In the genomic region with DNA sequence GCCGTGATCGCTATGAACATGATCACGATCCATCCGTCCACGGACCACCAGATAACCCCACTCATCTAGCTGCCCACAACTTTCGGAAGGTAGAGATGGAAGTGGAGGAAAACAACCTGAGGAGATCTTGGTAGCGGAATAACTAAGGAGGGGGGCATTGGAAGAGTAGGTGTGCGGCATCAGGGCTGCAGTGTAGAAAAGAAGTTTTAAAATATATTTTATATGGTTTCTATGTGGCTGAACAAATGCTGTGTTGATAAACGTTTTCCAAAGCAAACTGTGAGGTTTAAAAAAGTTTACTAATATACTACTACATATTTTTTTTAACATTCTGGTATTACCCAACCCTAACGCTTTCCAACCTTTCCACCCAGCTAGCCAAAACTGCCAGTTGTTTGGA, we compare ENCODE assay signal across 3 fruit fly cellular contexts.
TF ChIP-seq lines count a peak whose summit lies in the region.

No protein-coding gene starts in this region.

- no peak for TF ChIP-seq CTCF in whole organism, embryonic (GFP tag; optimal IDR thresholded peaks at IDR 0.05; lab: Kevin White, UChicago)

TF ChIP-seq in whole organism, embryonic, 481 proteins besides CTCF, POLR2A, EP300 and RAD21 (continues in another document):
- peak; percentile 22 for TF ChIP-seq CG1529 (GFP tag; optimal IDR thresholded peaks at IDR 0.05; lab: Kevin White, UChicago)
- no peak for TF ChIP-seq dati (GFP tag; IDR thresholded peaks at IDR 0.05; lab: Robert Waterston, UW)
- no peak for TF ChIP-seq CG42726 (GFP tag; IDR thresholded peaks at IDR 0.05; lab: Robert Waterston, UW; ENCODE audit: partially characterized antibody)
- TF ChIP-seq CG32532 (GFP tag; IDR thresholded peaks at IDR 0.05; lab: Robert Waterston, UW) = peak; percentile 30; the same call in 1 of the 2 replicates
- TF ChIP-seq Taf1 (GFP tag; IDR thresholded peaks at IDR 0.05; lab: Robert Waterston, UW) = 0 out of 2 replicates have a peak, but pooled peaks have one; percentile 39
- TF ChIP-seq ATbp (GFP tag; optimal IDR thresholded peaks at IDR 0.05; lab: Kevin White, UChicago) = peak; percentile 42
- TF ChIP-seq CG16815 (GFP tag; optimal IDR thresholded peaks at IDR 0.05; lab: Kevin White, UChicago) = no peak
- TF ChIP-seq D (optimal IDR thresholded peaks at IDR 0.05; lab: Kevin White, UChicago) = no peak
- peak; percentile 3 for TF ChIP-seq D (GFP tag; optimal IDR thresholded peaks at IDR 0.05; lab: Kevin White, UChicago)
- no peak for TF ChIP-seq CG2116 (GFP tag; optimal IDR thresholded peaks at IDR 0.05; lab: Kevin White, UChicago)
- TF ChIP-seq unpg (GFP tag; optimal IDR thresholded peaks at IDR 0.05; lab: Kevin White, UChicago) = peak; percentile 51
- no peak for TF ChIP-seq Dip3 (GFP tag; optimal IDR thresholded peaks at IDR 0.05; lab: Kevin White, UChicago)
- TF ChIP-seq esg (GFP tag; conservative IDR thresholded peaks at IDR 0.05; lab: Robert Waterston, UW) = 0 out of 2 replicates have a peak, but pooled peaks have one; percentile 15
- TF ChIP-seq CG9876 (GFP tag; optimal IDR thresholded peaks at IDR 0.05; lab: Kevin White, UChicago) = no peak
- no peak for TF ChIP-seq CG4328 (GFP tag; optimal IDR thresholded peaks at IDR 0.05; lab: Kevin White, UChicago)
- no peak for TF ChIP-seq Ravus (GFP tag; IDR thresholded peaks at IDR 0.05; lab: Robert Waterston, UW)
- TF ChIP-seq Meics (GFP tag; optimal IDR thresholded peaks at IDR 0.05; lab: Kevin White, UChicago) = no peak
- no peak for TF ChIP-seq chif (GFP tag; optimal IDR thresholded peaks at IDR 0.05; lab: Kevin White, UChicago)
- TF ChIP-seq Sox102F (GFP tag; optimal IDR thresholded peaks at IDR 0.05; lab: Kevin White, UChicago) = peak; percentile 55
- no peak for TF ChIP-seq ac (GFP tag; optimal IDR thresholded peaks at IDR 0.05; lab: Kevin White, UChicago)
- peak; percentile 30 for TF ChIP-seq CG17385 (GFP tag; optimal IDR thresholded peaks at IDR 0.05; lab: Kevin White, UChicago)
- no peak for TF ChIP-seq Mad (GFP tag; optimal IDR thresholded peaks at IDR 0.05; lab: Kevin White, UChicago)
- TF ChIP-seq stc (GFP tag; IDR thresholded peaks at IDR 0.05; lab: Robert Waterston, UW) = no peak
- no peak; the same call in 1 of the 2 replicates for TF ChIP-seq CG14441 (GFP tag; IDR thresholded peaks at IDR 0.05; lab: Robert Waterston, UW)
- TF ChIP-seq gro (GFP tag; optimal IDR thresholded peaks at IDR 0.05; lab: Kevin White, UChicago) = no peak
- TF ChIP-seq Hmr (GFP tag; optimal IDR thresholded peaks at IDR 0.05; lab: Kevin White, UChicago) = peak; percentile 17
- no peak for TF ChIP-seq CG6791 (GFP tag; IDR thresholded peaks at IDR 0.05; lab: Robert Waterston, UW; ENCODE audit: partially characterized antibody)
- peak in 1 of 3 experiments; percentile 41 for TF ChIP-seq lola (GFP tag; optimal IDR thresholded peaks at IDR 0.05; lab: Kevin White, UChicago)

TF ChIP-seq in whole organism, prepupa, 60 proteins besides CTCF, POLR2A, EP300 and RAD21:
- TF ChIP-seq CG15336 (GFP tag; IDR thresholded peaks at IDR 0.05; lab: Robert Waterston, UW) (peak; percentile 75), eg (GFP tag; IDR thresholded peaks at IDR 0.05; lab: Robert Waterston, UW) (peak; percentile 61; the same call in 2 of the 3 replicates), Ets96B (tag; optimal IDR thresholded peaks at IDR 0.05; lab: Kevin White, UChicago) (no peak), CG32006 (GFP tag; optimal IDR thresholded peaks at IDR 0.05; lab: Kevin White, UChicago) (peak; percentile 56), CG8119 (GFP tag; IDR thresholded peaks at IDR 0.05; lab: Robert Waterston, UW) (peak; percentile 66; the same call in 2 of the 3 replicates), CG6163 (GFP tag; IDR thresholded peaks at IDR 0.05; lab: Robert Waterston, UW) (peak; percentile 45; the same call in 2 of the 3 replicates), CG10669 (GFP tag; optimal IDR thresholded peaks at IDR 0.05; lab: Kevin White, UChicago) (no peak), fd59A (GFP tag; optimal IDR thresholded peaks at IDR 0.05; lab: Kevin White, UChicago) (no peak)

TF ChIP-seq in whole organism, pupa, 21 proteins besides CTCF, POLR2A, EP300 and RAD21:
- TF ChIP-seq CG14655 (GFP tag; optimal IDR thresholded peaks at IDR 0.05; lab: Kevin White, UChicago) = peak; percentile 54
- no peak for TF ChIP-seq CG15710 (tag; optimal IDR thresholded peaks at IDR 0.05; lab: Kevin White, UChicago)
- peak; percentile 25 for TF ChIP-seq CG8301 (tag; optimal IDR thresholded peaks at IDR 0.05; lab: Kevin White, UChicago)
- peak; percentile 64 for TF ChIP-seq Ets98B (GFP tag; IDR thresholded peaks at IDR 0.05; lab: Robert Waterston, UW)
- TF ChIP-seq CG9948 (tag; optimal IDR thresholded peaks at IDR 0.05; lab: Kevin White, UChicago) = no peak
- peak; percentile 23; the same call in 1 of the 3 replicates for TF ChIP-seq fd96Ca (GFP tag; IDR thresholded peaks at IDR 0.05; lab: Robert Waterston, UW)
- TF ChIP-seq CG4496 (GFP tag; IDR thresholded peaks at IDR 0.05; lab: Robert Waterston, UW) = peak; percentile 53; the same call in 1 of the 3 replicates

Comparison
In these comparisons a context has a peak if more than half of its experiments do, and no peak if none do; other contexts are left out.
1. Of the 7 proteins assayed by ChIP-seq in both whole organism, embryonic and whole organism, prepupa: peak only in whole organism, embryonic: Blimp-1 and Sox102F; only in whole organism, prepupa: none; in both: none; in neither: 5.